Fruit fly (Drosophila melanogaster) whole organism, embryonic: ENCODE results near the gene CG43931.

Experiments used
- Ada2b ChIP-seq: fragments of 200-800 bp; sonication (Bioruptor generic); IDR thresholded peaks from 2 replicates; pipeline ENCODE4 v1.3.6; 2022; ENCODE audit warnings: missing biosample characterization, missing genetic modification characterization
- Asciz ChIP-seq: fragments of 200-800 bp; sonication (Bioruptor generic); optimal IDR thresholded peaks from 2 replicates; lab custom pipeline; 2017; ENCODE audit warnings: missing biosample characterization, mild to moderate bottlenecking, missing genetic modification characterization, missing genetic modification reagents
- CG10274 ChIP-seq: fragments of 200-800 bp; sonication (Bioruptor generic); optimal IDR thresholded peaks from 3 replicates; lab custom pipeline; 2017; ENCODE audit warnings: missing biosample characterization, mild to moderate bottlenecking, missing genetic modification characterization
- CG10565 ChIP-seq: fragments of 200-800 bp; sonication (Bioruptor generic); optimal IDR thresholded peaks from 3 replicates; lab custom pipeline; 2016; ENCODE audit warnings: missing biosample characterization, mild to moderate bottlenecking, missing genetic modification characterization
- CG11456 ChIP-seq: fragments of 200-800 bp; sonication (Bioruptor generic); IDR thresholded peaks from 3 replicates; pipeline ENCODE4 v1.3.6; 2022; ENCODE audit warnings: missing biosample characterization, missing genetic modification characterization
- CG14014 ChIP-seq: fragments of 200-800 bp; sonication (Bioruptor generic); IDR thresholded peaks from 2 replicates; pipeline ENCODE4 v1.3.6; 2022; ENCODE audit warnings: missing biosample characterization, missing genetic modification characterization
- CG1529 ChIP-seq: fragments of 200-800 bp; sonication (Bioruptor generic); optimal IDR thresholded peaks from 3 replicates; lab custom pipeline; 2018; ENCODE audit warnings: missing biosample characterization, missing genetic modification characterization
- CG15514 ChIP-seq: fragments of 200-800 bp; sonication (Bioruptor generic); optimal IDR thresholded peaks from 3 replicates; lab custom pipeline; 2017; ENCODE audit warnings: missing biosample characterization, missing genetic modification characterization, mild to moderate bottlenecking, moderate library complexity, missing genetic modification reagents
- CG15601 ChIP-seq: fragments of 200-800 bp; sonication (Bioruptor generic); optimal IDR thresholded peaks from 3 replicates; lab custom pipeline; 2019; ENCODE audit warnings: missing biosample characterization, mild to moderate bottlenecking, missing genetic modification characterization, moderate library complexity
- CG1602 ChIP-seq: fragments of 200-800 bp; sonication (Bioruptor generic); optimal IDR thresholded peaks from 3 replicates; lab custom pipeline; 2016; ENCODE audit warnings: missing biosample characterization, missing genetic modification characterization
- CG1647 ChIP-seq: fragments of 200-800 bp; sonication (Bioruptor generic); optimal IDR thresholded peaks from 3 replicates; lab custom pipeline; 2016; ENCODE audit warnings: missing biosample characterization, missing genetic modification characterization
- CG18599 ChIP-seq: fragments of 200-800 bp; sonication (Bioruptor generic); optimal IDR thresholded peaks from 3 replicates; lab custom pipeline; 2017; ENCODE audit warnings: missing biosample characterization, missing genetic modification characterization, mild to moderate bottlenecking, moderate library complexity, missing genetic modification reagents
- CG2678 ChIP-seq: fragments of 200-800 bp; sonication (Bioruptor generic); optimal IDR thresholded peaks from 3 replicates; lab custom pipeline; 2019; ENCODE audit warnings: missing biosample characterization, mild to moderate bottlenecking, missing genetic modification characterization, moderate library complexity
- CG32532 ChIP-seq: fragments of 200-800 bp; sonication (Bioruptor generic); IDR thresholded peaks from 2 replicates; pipeline ENCODE4 v1.3.6; 2022; ENCODE audit warnings: missing biosample characterization, missing genetic modification characterization
- CG6272 ChIP-seq: fragments of 200-800 bp; sonication (Bioruptor generic); IDR thresholded peaks from 2 replicates; pipeline ENCODE4 v1.3.6; 2022; ENCODE audit warnings: missing biosample characterization, missing genetic modification characterization
- CG6654 ChIP-seq: fragments of 200-800 bp; sonication (Bioruptor generic); optimal IDR thresholded peaks from 2 replicates; lab custom pipeline; 2017; ENCODE audit warnings: missing biosample characterization, mild to moderate bottlenecking, missing genetic modification characterization
- CG6689 ChIP-seq: fragments of 200-800 bp; sonication (Bioruptor generic); IDR thresholded peaks from 2 replicates; pipeline ENCODE4 v1.3.6; 2022; ENCODE audit warnings: missing biosample characterization, missing genetic modification characterization
- CG8281 ChIP-seq: fragments of 200-800 bp; sonication (Bioruptor generic); optimal IDR thresholded peaks from 2 replicates; lab custom pipeline; 2018; ENCODE audit warnings: missing biosample characterization, mild to moderate bottlenecking, missing genetic modification characterization, moderate library complexity
- CG9609 ChIP-seq: fragments of 200-800 bp; sonication (Bioruptor generic); optimal IDR thresholded peaks from 3 replicates; lab custom pipeline; 2016; ENCODE audit warnings: missing biosample characterization, missing genetic modification characterization
- CG9727 ChIP-seq: fragments of 200-800 bp; sonication (Bioruptor generic); optimal IDR thresholded peaks from 3 replicates; lab custom pipeline; 2017; ENCODE audit warnings: missing biosample characterization, mild to moderate bottlenecking, missing genetic modification characterization
- Dad ChIP-seq: fragments of 200-800 bp; sonication (Bioruptor generic); optimal IDR thresholded peaks from 3 replicates; lab custom pipeline; 2016; ENCODE audit warnings: missing biosample characterization, missing genetic modification characterization
- Elba2 ChIP-seq: fragments of 200-800 bp; sonication (Bioruptor generic); optimal IDR thresholded peaks from 3 replicates; lab custom pipeline; 2016; ENCODE audit warnings: missing biosample characterization, missing genetic modification characterization
- Ets65A ChIP-seq: fragments of 200-800 bp; sonication (Bioruptor generic); peaks from one replicate; lab custom pipeline; 2016; ENCODE audit warnings: missing biosample characterization, missing genetic modification characterization
- GATAe ChIP-seq: fragments of 200-800 bp; sonication (Bioruptor generic); conservative IDR thresholded peaks from 2 replicates; pipeline ENCODE4 v1.3.6; 2022; ENCODE audit warnings: missing biosample characterization, missing genetic modification characterization
- HLH4C ChIP-seq: fragments of 200-800 bp; sonication (Bioruptor generic); IDR thresholded peaks from 3 replicates; pipeline ENCODE4 v1.3.6; 2022; ENCODE audit warnings: missing biosample characterization, missing genetic modification characterization; ENCODE audit not compliant: partially characterized antibody
- Hmr ChIP-seq: fragments of 200-800 bp; sonication (Bioruptor generic); optimal IDR thresholded peaks from 3 replicates; lab custom pipeline; 2017; ENCODE audit warnings: mild to moderate bottlenecking, missing biosample characterization, missing genetic modification reagents, missing genetic modification characterization
- Lpt ChIP-seq: fragments of >200 bp; optimal IDR thresholded peaks from 2 replicates; lab custom pipeline; 2018; ENCODE audit warnings: missing biosample characterization, missing genetic modification characterization
- Meics ChIP-seq: fragments of 200-800 bp; sonication (Bioruptor generic); optimal IDR thresholded peaks from 2 replicates; lab custom pipeline; 2017; ENCODE audit warnings: missing biosample characterization, mild to moderate bottlenecking, missing genetic modification characterization
- NfI ChIP-seq: fragments of 200-800 bp; sonication (Bioruptor generic); optimal IDR thresholded peaks from 3 replicates; lab custom pipeline; 2018; ENCODE audit warnings: missing biosample characterization, mild to moderate bottlenecking, missing genetic modification characterization, moderate library complexity
- Ptx1 ChIP-seq: fragments of 200-800 bp; sonication (Bioruptor generic); IDR thresholded peaks from 2 replicates; pipeline ENCODE4 v1.3.6; 2022; ENCODE audit warnings: missing biosample characterization, missing genetic modification characterization
- Ravus ChIP-seq: fragments of 200-800 bp; sonication (Bioruptor generic); IDR thresholded peaks from 2 replicates; pipeline ENCODE4 v1.3.6; 2022; ENCODE audit warnings: missing biosample characterization, missing genetic modification characterization
- Scr ChIP-seq: fragments of 200-800 bp; sonication (Bioruptor generic); IDR thresholded peaks from 2 replicates; pipeline ENCODE4 v1.3.6; 2022; ENCODE audit warnings: missing biosample characterization, missing genetic modification characterization; ENCODE audit not compliant: partially characterized antibody
- Sin3A ChIP-seq: fragments of >200 bp; optimal IDR thresholded peaks from 2 replicates; lab custom pipeline; 2018
- chif ChIP-seq, 2 experiments: fragments of 200-800 bp; sonication (Bioruptor generic); optimal IDR thresholded peaks; 3 replicates each; lab custom pipeline; 2016; ENCODE audit warnings: missing biosample characterization in 2 of 2, missing genetic modification characterization in 2 of 2
- corto ChIP-seq: fragments of 200-800 bp; sonication (Bioruptor generic); optimal IDR thresholded peaks from 2 replicates; lab custom pipeline; 2016; ENCODE audit warnings: missing biosample characterization, mild to moderate bottlenecking, missing genetic modification characterization, moderate library complexity
- cwo ChIP-seq: fragments of 200-800 bp; sonication (Bioruptor generic); optimal IDR thresholded peaks from 3 replicates; lab custom pipeline; 2017; ENCODE audit warnings: missing biosample characterization, missing genetic modification characterization, mild to moderate bottlenecking, moderate library complexity, missing genetic modification reagents
- danr ChIP-seq: fragments of 200-800 bp; sonication (Bioruptor generic); IDR thresholded peaks from 2 replicates; pipeline ENCODE4 v1.3.6; 2022; ENCODE audit warnings: missing biosample characterization, missing genetic modification characterization
- disco-r ChIP-seq: fragments of 200-800 bp; sonication (Bioruptor generic); optimal IDR thresholded peaks from 2 replicates; lab custom pipeline; 2016; ENCODE audit warnings: missing biosample characterization, missing genetic modification characterization
- dysf ChIP-seq: fragments of 200-800 bp; sonication (Bioruptor generic); IDR thresholded peaks from 3 replicates; pipeline ENCODE4 v1.3.6; 2022; ENCODE audit warnings: missing biosample characterization, missing genetic modification characterization
- ems ChIP-seq: fragments of 200-800 bp; sonication (Bioruptor generic); optimal IDR thresholded peaks from 3 replicates; lab custom pipeline; 2016; ENCODE audit warnings: missing biosample characterization, missing genetic modification characterization
- esg ChIP-seq: fragments of 200-800 bp; sonication (Bioruptor generic); conservative IDR thresholded peaks from 2 replicates; pipeline ENCODE4 v1.3.6; 2022; ENCODE audit warnings: missing biosample characterization, missing genetic modification characterization
- exex ChIP-seq: fragments of 200-800 bp; sonication (Bioruptor generic); optimal IDR thresholded peaks from 4 replicates; lab custom pipeline; 2018; ENCODE audit warnings: missing biosample characterization, mild to moderate bottlenecking, missing genetic modification characterization, moderate library complexity
- ind ChIP-seq: fragments of 200-800 bp; sonication (Bioruptor generic); optimal IDR thresholded peaks from 3 replicates; lab custom pipeline; 2016; ENCODE audit warnings: missing biosample characterization, missing genetic modification characterization
- lab ChIP-seq: fragments of 200-800 bp; sonication (Bioruptor generic); optimal IDR thresholded peaks from 3 replicates; lab custom pipeline; 2017; ENCODE audit warnings: missing biosample characterization, missing genetic modification characterization, mild to moderate bottlenecking, moderate library complexity, missing genetic modification reagents
- maf-S ChIP-seq: fragments of 200-800 bp; sonication (Bioruptor generic); optimal IDR thresholded peaks from 2 replicates; lab custom pipeline; 2016; ENCODE audit warnings: missing biosample characterization, missing genetic modification characterization
- mirr ChIP-seq: fragments of 200-800 bp; sonication (Bioruptor generic); optimal IDR thresholded peaks from 3 replicates; lab custom pipeline; 2018; ENCODE audit warnings: missing biosample characterization, mild to moderate bottlenecking, missing genetic modification characterization
- psq ChIP-seq: fragments of 200-800 bp; sonication (Bioruptor generic); optimal IDR thresholded peaks from 2 replicates; lab custom pipeline; 2017; ENCODE audit warnings: missing biosample characterization, missing genetic modification characterization
- row ChIP-seq: fragments of 200-800 bp; sonication (Bioruptor generic); IDR thresholded peaks from 3 replicates; pipeline ENCODE4 v1.3.6; 2022; ENCODE audit warnings: missing biosample characterization, missing genetic modification characterization
- sens ChIP-seq: fragments of 200-800 bp; sonication (Bioruptor generic); peaks from one replicate; lab custom pipeline; 2016; ENCODE audit warnings: missing biosample characterization, missing genetic modification characterization
- zf30C ChIP-seq: fragments of 200-800 bp; sonication (Bioruptor generic); optimal IDR thresholded peaks from 3 replicates; lab custom pipeline; 2018; ENCODE audit warnings: missing biosample characterization, mild to moderate bottlenecking, missing genetic modification characterization

Gene CG43931

DNA sequence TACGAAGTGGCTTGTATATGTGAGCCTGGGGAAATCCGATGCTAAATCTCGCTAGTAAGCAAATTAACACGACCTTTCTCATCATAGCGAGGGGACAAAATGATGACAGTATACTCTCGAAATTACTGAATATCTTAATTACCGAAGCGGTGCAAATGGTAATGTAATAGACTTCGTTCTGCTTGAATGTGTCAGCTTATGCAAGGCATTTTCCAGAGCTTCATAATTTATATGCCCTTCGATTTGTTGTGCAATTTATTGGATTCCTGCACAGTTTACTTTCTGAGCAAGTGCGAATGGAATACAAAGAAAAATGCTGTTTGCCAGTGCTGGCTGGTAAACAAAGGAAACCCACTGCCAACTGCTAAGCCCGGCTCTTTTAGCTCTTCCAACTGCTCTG lies at the start of gene CG43931, which contains the start of gene Sfp77F:
Gene CG43931 (plus strand): TSS at position 241 of the 400 bp plus-strand sequence.
Gene Sfp77F (minus strand): TSS at position 101 of the 400 bp plus-strand sequence.
- no peak for TF ChIP-seq CG1647 (GFP tag; lab: Kevin White, UChicago)

DNA sequence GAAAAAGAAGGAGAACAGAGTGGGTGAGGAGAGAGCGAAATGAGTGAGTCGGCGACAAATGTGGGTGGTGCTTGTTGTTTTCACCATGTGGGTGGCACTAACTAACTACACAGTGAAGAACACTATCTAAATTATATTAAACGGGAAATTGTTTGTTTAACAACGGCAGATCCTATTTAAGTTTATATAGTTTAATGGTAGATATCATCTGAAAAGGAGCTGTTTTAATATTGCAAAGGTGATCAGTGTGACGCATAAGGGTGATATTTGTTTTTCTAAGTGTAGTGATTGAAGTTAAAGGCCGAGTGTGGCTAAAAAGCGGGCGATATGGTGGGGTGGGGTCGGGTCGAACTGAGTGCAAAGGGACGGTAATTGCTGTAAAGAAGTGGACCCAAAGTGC lies 48.8 kb upstream of the CG43931 start:
- TF ChIP-seq lab (GFP tag; lab: Kevin White, UChicago): peak; percentile 62
- TF ChIP-seq ems (GFP tag; lab: Kevin White, UChicago): no peak
- TF ChIP-seq CG18599 (GFP tag; lab: Kevin White, UChicago): peak; percentile 70
- TF ChIP-seq CG15514 (GFP tag; lab: Kevin White, UChicago): peak; percentile 17
- peak; percentile 24 for TF ChIP-seq Hmr (GFP tag; lab: Kevin White, UChicago)
- no peak for TF ChIP-seq CG10565 (GFP tag; lab: Kevin White, UChicago)
- 0 out of 3 replicates have a peak, but pooled peaks have one; percentile 26 for TF ChIP-seq row (GFP tag; lab: Robert Waterston, UW)
- no peak for TF ChIP-seq CG9609
- no peak for TF ChIP-seq CG10274 (GFP tag; lab: Kevin White, UChicago)
- TF ChIP-seq Sin3A (lab: Kevin White, UChicago): no peak
- TF ChIP-seq CG2678 (tag; lab: Kevin White, UChicago): no peak
- TF ChIP-seq GATAe (GFP tag; lab: Robert Waterston, UW): 0 out of 2 replicates have a peak, but pooled peaks have one; percentile 12
- TF ChIP-seq dysf (GFP tag; lab: Robert Waterston, UW): peak; percentile 48; the same call in 1 of the 3 replicates
- TF ChIP-seq Ptx1: 0 out of 2 replicates have a peak, but pooled peaks have one; percentile 39
- TF ChIP-seq CG6689: 0 out of 2 replicates have a peak, but pooled peaks have one; percentile 28
- no peak for TF ChIP-seq Asciz (GFP tag; lab: Kevin White, UChicago)
- peak; percentile 13 for TF ChIP-seq NfI
- TF ChIP-seq Ada2b: peak; percentile 32; the same call in 1 of the 2 replicates
- TF ChIP-seq Meics (GFP tag; lab: Kevin White, UChicago): peak; percentile 0
- TF ChIP-seq Ets65A (GFP tag; lab: Kevin White, UChicago): peak; percentile 79
- TF ChIP-seq zf30C (GFP tag; lab: Kevin White, UChicago): no peak
- no peak for TF ChIP-seq CG9727 (GFP tag; lab: Kevin White, UChicago)
- TF ChIP-seq CG11456: peak; percentile 61; the same call in 1 of the 3 replicates
- TF ChIP-seq Lpt: no peak
- no peak for TF ChIP-seq CG15601
- 0 out of 2 replicates have a peak, but pooled peaks have one; percentile 33 for TF ChIP-seq CG32532 (GFP tag; lab: Robert Waterston, UW)
- TF ChIP-seq cwo (GFP tag; lab: Kevin White, UChicago): peak; percentile 28
- TF ChIP-seq maf-S (GFP tag; lab: Kevin White, UChicago): no peak
- TF ChIP-seq sens (GFP tag; lab: Kevin White, UChicago): peak; percentile 44

DNA sequence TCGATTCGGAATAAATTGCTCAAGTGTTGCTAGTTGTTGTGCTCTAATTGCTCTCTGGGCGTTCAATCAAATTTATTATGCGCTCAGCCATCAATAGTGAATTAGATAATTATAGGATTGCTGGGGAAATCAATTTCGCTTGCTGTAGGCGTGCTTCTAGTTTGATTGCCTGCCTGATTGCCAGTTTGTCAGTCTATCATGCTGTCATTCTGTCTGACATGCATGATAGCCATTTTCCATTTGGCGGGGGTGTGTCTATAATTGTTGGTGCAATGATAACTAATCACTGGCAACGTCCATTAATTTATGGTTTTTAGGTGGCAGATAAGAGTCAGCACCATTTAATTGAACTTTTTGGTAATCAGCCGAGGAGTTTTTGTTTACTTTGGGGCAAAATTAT lies 39.7 kb upstream of the CG43931 start:
- TF ChIP-seq HLH4C (GFP tag; lab: Robert Waterston, UW) (no peak), ind (no peak), CG8281 (tag; lab: Kevin White, UChicago) (peak; percentile 97), psq (GFP tag; lab: Kevin White, UChicago) (no peak), Ravus (GFP tag; lab: Robert Waterston, UW) (no peak), Dad (GFP tag; lab: Kevin White, UChicago) (no peak), esg (GFP tag; lab: Robert Waterston, UW) (no peak), CG14014 (no peak), CG6272 (GFP tag; lab: Robert Waterston, UW) (no peak), mirr (peak; percentile 20), chif (GFP tag; optimal IDR thresholded peaks at IDR 0.05; lab: Kevin White, UChicago) (no peak), CG32532 (GFP tag; lab: Robert Waterston, UW) (no peak), CG6654 (GFP tag; lab: Kevin White, UChicago) (no peak), disco-r (GFP tag; lab: Kevin White, UChicago) (no peak), Scr (GFP tag; lab: Robert Waterston, UW) (no peak), exex (tag; lab: Kevin White, UChicago) (peak; percentile 43), Elba2 (no peak), CG1602 (GFP tag; lab: Kevin White, UChicago) (no peak), corto (GFP tag; lab: Kevin White, UChicago) (no peak), CG1529 (GFP tag; lab: Kevin White, UChicago) (no peak), danr (GFP tag; lab: Robert Waterston, UW) (no peak)
